Worm (Caenorhabditis elegans) whole organism, L4/young adult: ENCODE results near the gene ints-6.

Experiments
- W03F9.2 ChIP-seq: fragments of 150-350 bp; optimal IDR thresholded peaks from 2 replicates; lab custom pipeline; 2014; ENCODE audit warnings: missing biosample characterization, missing genetic modification characterization
- him-1 ChIP-seq: sonication (generic microtip); optimal IDR thresholded peaks from 2 replicates; lab custom pipeline; 2016; ENCODE audit warnings: missing genotype, missing genetic modification reagents, missing genetic modification characterization, missing compliant biosample characterization

ce11 chrIV:8648502-8648901 lies 43.0 kb upstream of the ints-6 start, which contains the start of gene cyp-33E1:
- TF ChIP-seq him-1 (tag; lab: Kevin White, UChicago) = no peak
- TF ChIP-seq W03F9.2 = no peak
